Fruit fly (Drosophila melanogaster) whole organism, embryonic: Measurements from ENCODE around the gene SclA.

Experiments
- CG11456 ChIP-seq: fragments of 200-800 bp; sonication (Bioruptor generic); IDR thresholded peaks from 3 replicates; pipeline ENCODE4 v1.3.6; 2022; ENCODE audit warnings: missing biosample characterization, missing genetic modification characterization
- CG13296 ChIP-seq: fragments of 200-800 bp; sonication (Bioruptor generic); optimal IDR thresholded peaks from 3 replicates; lab custom pipeline; 2018; ENCODE audit warnings: missing biosample characterization, mild to moderate bottlenecking, missing genetic modification characterization
- CG14050 ChIP-seq: fragments of 200-800 bp; sonication (Bioruptor generic); IDR thresholded peaks from 3 replicates; pipeline ENCODE4 v1.3.6; 2022; ENCODE audit warnings: missing biosample characterization, missing genetic modification characterization
- CG15011 ChIP-seq: fragments of 200-800 bp; sonication (Bioruptor generic); optimal IDR thresholded peaks from 3 replicates; lab custom pipeline; 2018; ENCODE audit warnings: missing biosample characterization, mild to moderate bottlenecking, missing genetic modification characterization
- CG15601 ChIP-seq: fragments of 200-800 bp; sonication (Bioruptor generic); optimal IDR thresholded peaks from 3 replicates; lab custom pipeline; 2019; ENCODE audit warnings: missing biosample characterization, mild to moderate bottlenecking, missing genetic modification characterization, moderate library complexity
- CG18476 ChIP-seq: fragments of 200-800 bp; sonication (Bioruptor generic); optimal IDR thresholded peaks from 2 replicates; lab custom pipeline; 2016; ENCODE audit warnings: missing biosample characterization, mild to moderate bottlenecking, missing genetic modification characterization
- CG31388 ChIP-seq: fragments of 200-800 bp; sonication (Bioruptor generic); optimal IDR thresholded peaks from 2 replicates; lab custom pipeline; 2016; ENCODE audit warnings: missing biosample characterization, missing genetic modification characterization
- CG31441 ChIP-seq: fragments of 200-800 bp; sonication (Bioruptor generic); IDR thresholded peaks from 2 replicates; pipeline ENCODE4 v1.3.6; 2022; ENCODE audit warnings: missing biosample characterization, missing genetic modification characterization
- CG32532 ChIP-seq: fragments of 200-800 bp; sonication (Bioruptor generic); IDR thresholded peaks from 2 replicates; pipeline ENCODE4 v1.3.6; 2022; ENCODE audit warnings: missing biosample characterization, missing genetic modification characterization
- CG32767 ChIP-seq: fragments of 200-800 bp; sonication (Bioruptor generic); IDR thresholded peaks from 2 replicates; pipeline ENCODE4 v1.3.6; 2022; ENCODE audit warnings: missing biosample characterization, missing genetic modification characterization
- CG3281 ChIP-seq: fragments of 200-800 bp; sonication (Bioruptor generic); optimal IDR thresholded peaks from 3 replicates; lab custom pipeline; 2017; ENCODE audit warnings: missing biosample characterization, mild to moderate bottlenecking, missing genetic modification characterization
- CG5180 ChIP-seq: fragments of 200-800 bp; sonication (Bioruptor generic); optimal IDR thresholded peaks from 3 replicates; lab custom pipeline; 2017; ENCODE audit warnings: missing biosample characterization, missing genetic modification characterization, mild to moderate bottlenecking, moderate library complexity, missing genetic modification reagents
- CG5245 ChIP-seq: fragments of 200-800 bp; sonication (Bioruptor generic); optimal IDR thresholded peaks from 3 replicates; lab custom pipeline; 2016; ENCODE audit warnings: missing biosample characterization, missing genetic modification characterization
- CG8290 ChIP-seq, 3 experiments: fragments of 200-800 bp; sonication (Bioruptor generic); optimal IDR thresholded peaks; 2 replicates each; lab custom pipeline; 2016 to 2019; ENCODE audit warnings: missing biosample characterization in 3 of 3, missing genetic modification characterization in 3 of 3, mild to moderate bottlenecking in 2 of 3, moderate library complexity in 1 of 3
- CG8944 ChIP-seq: fragments of 200-800 bp; sonication (Bioruptor generic); optimal IDR thresholded peaks from 3 replicates; lab custom pipeline; 2016; ENCODE audit warnings: missing biosample characterization, missing genetic modification characterization
- CG9437 ChIP-seq: fragments of 200-800 bp; sonication (Bioruptor generic); optimal IDR thresholded peaks from 2 replicates; lab custom pipeline; 2018; ENCODE audit warnings: missing biosample characterization, mild to moderate bottlenecking, missing genetic modification characterization
- CTCF ChIP-seq: fragments of 200-800 bp; sonication (Bioruptor generic); optimal IDR thresholded peaks from 2 replicates; lab custom pipeline; 2017; ENCODE audit warnings: missing biosample characterization, mild to moderate bottlenecking, missing genetic modification characterization, moderate library complexity
- CoRest ChIP-seq: fragments of 200-800 bp; sonication (Bioruptor generic); optimal IDR thresholded peaks from 3 replicates; lab custom pipeline; 2018; ENCODE audit warnings: missing biosample characterization, mild to moderate bottlenecking, missing genetic modification characterization, moderate library complexity
- Doc2 ChIP-seq: fragments of 200-800 bp; sonication (Bioruptor generic); IDR thresholded peaks from 2 replicates; pipeline ENCODE4 v1.3.6; 2022; ENCODE audit warnings: missing biosample characterization, missing genetic modification characterization
- HLHmδ ChIP-seq: fragments of 200-800 bp; sonication (Bioruptor generic); optimal IDR thresholded peaks from 2 replicates; lab custom pipeline; 2018; ENCODE audit warnings: missing biosample characterization, mild to moderate bottlenecking, missing genetic modification characterization, moderate library complexity
- Jarid2 ChIP-seq: fragments of 200-800 bp; sonication (Bioruptor generic); optimal IDR thresholded peaks from 3 replicates; lab custom pipeline; 2017; ENCODE audit warnings: mild to moderate bottlenecking, missing biosample characterization, missing genetic modification reagents, missing genetic modification characterization
- Nf-YA ChIP-seq: fragments of 200-800 bp; sonication (Bioruptor generic); IDR thresholded peaks from 2 replicates; pipeline ENCODE4 v1.3.6; 2022; ENCODE audit warnings: missing biosample characterization, missing genetic modification characterization
- Pdp1 ChIP-seq, 2 experiments: fragments of 200-800 bp; sonication (Bioruptor generic); optimal IDR thresholded peaks; 3 replicates each; lab custom pipeline; 2016; ENCODE audit warnings: missing biosample characterization in 2 of 2, missing genetic modification characterization in 2 of 2, mild to moderate bottlenecking in 1 of 2, moderate library complexity in 1 of 2
- Trl ChIP-seq, 3 experiments: fragments of >200 bp in 2 of 3; fragments of 200-800 bp in 1 of 3; sonication (Bioruptor generic) in 1 of 3; optimal IDR thresholded peaks; 2 replicates in 1 of 3; 3 replicates in 2 of 3; lab custom pipeline; 2016 to 2017; ENCODE audit warnings: missing biosample characterization in 1 of 3, missing genetic modification characterization in 1 of 3
- ato ChIP-seq: fragments of 200-800 bp; sonication (Bioruptor generic); IDR thresholded peaks from 2 replicates; pipeline ENCODE4 v1.3.6; 2022; ENCODE audit warnings: missing biosample characterization, missing genetic modification characterization; ENCODE audit not compliant: partially characterized antibody
- bsh ChIP-seq, 2 experiments: fragments of 200-800 bp; sonication (Bioruptor generic); optimal IDR thresholded peaks; 2 replicates each; lab custom pipeline; 2017 to 2018; ENCODE audit warnings: mild to moderate bottlenecking in 2 of 2, missing biosample characterization in 2 of 2, missing genetic modification characterization in 2 of 2, moderate library complexity in 1 of 2
- cad ChIP-seq: fragments of >200 bp; optimal IDR thresholded peaks from 2 replicates; lab custom pipeline; 2017; ENCODE audit warnings: missing biosample characterization, missing genetic modification characterization
- cato ChIP-seq: fragments of 200-800 bp; sonication (Bioruptor generic); optimal IDR thresholded peaks from 2 replicates; lab custom pipeline; 2016; ENCODE audit warnings: missing biosample characterization, missing genetic modification characterization, borderline replicate concordance
- chinmo ChIP-seq: fragments of 200-800 bp; sonication (Bioruptor generic); IDR thresholded peaks from 4 replicates; pipeline ENCODE4 v1.3.6; 2022; ENCODE audit warnings: missing biosample characterization, missing genetic modification characterization; ENCODE audit not compliant: partially characterized antibody
- crol ChIP-seq: fragments of 200-800 bp; sonication (Bioruptor generic); IDR thresholded peaks from 2 replicates; pipeline ENCODE4 v1.3.6; 2022; ENCODE audit warnings: missing biosample characterization, missing genetic modification characterization
- cwo ChIP-seq: fragments of 200-800 bp; sonication (Bioruptor generic); optimal IDR thresholded peaks from 3 replicates; lab custom pipeline; 2017; ENCODE audit warnings: missing biosample characterization, missing genetic modification characterization, mild to moderate bottlenecking, moderate library complexity, missing genetic modification reagents
- dysf ChIP-seq: fragments of 200-800 bp; sonication (Bioruptor generic); IDR thresholded peaks from 3 replicates; pipeline ENCODE4 v1.3.6; 2022; ENCODE audit warnings: missing biosample characterization, missing genetic modification characterization
- esg ChIP-seq: fragments of 200-800 bp; sonication (Bioruptor generic); conservative IDR thresholded peaks from 2 replicates; pipeline ENCODE4 v1.3.6; 2022; ENCODE audit warnings: missing biosample characterization, missing genetic modification characterization
- ftz-f1 ChIP-seq: fragments of 200-800 bp; sonication (Bioruptor generic); optimal IDR thresholded peaks from 2 replicates; lab custom pipeline; 2016; ENCODE audit warnings: missing biosample characterization, missing genetic modification characterization
- grn ChIP-seq: fragments of 200-800 bp; sonication (Bioruptor generic); optimal IDR thresholded peaks from 3 replicates; lab custom pipeline; 2017; ENCODE audit warnings: missing biosample characterization, missing genetic modification characterization
- ham ChIP-seq: fragments of 200-800 bp; sonication (Bioruptor generic); IDR thresholded peaks from 2 replicates; pipeline ENCODE4 v1.3.6; 2022; ENCODE audit warnings: missing biosample characterization, missing genetic modification characterization
- hbn ChIP-seq: fragments of 200-800 bp; sonication (Bioruptor generic); IDR thresholded peaks from 2 replicates; pipeline ENCODE4 v1.3.6; 2022; ENCODE audit warnings: missing biosample characterization, missing genetic modification characterization; ENCODE audit not compliant: partially characterized antibody
- ken ChIP-seq: fragments of 200-800 bp; sonication (Bioruptor generic); IDR thresholded peaks from 3 replicates; pipeline ENCODE4 v1.3.6; 2022; ENCODE audit warnings: missing biosample characterization, missing genetic modification characterization
- lab ChIP-seq: fragments of 200-800 bp; sonication (Bioruptor generic); optimal IDR thresholded peaks from 3 replicates; lab custom pipeline; 2017; ENCODE audit warnings: missing biosample characterization, missing genetic modification characterization, mild to moderate bottlenecking, moderate library complexity, missing genetic modification reagents
- lmd ChIP-seq: fragments of 200-800 bp; sonication (Bioruptor generic); IDR thresholded peaks from 2 replicates; pipeline ENCODE4 v1.3.6; 2022; ENCODE audit warnings: missing biosample characterization, missing genetic modification characterization
- lov ChIP-seq, 2 experiments: fragments of 200-800 bp in 1 of 2; fragments of >200 bp in 1 of 2; sonication (Bioruptor generic) in 1 of 2; IDR thresholded peaks in 1 of 2; optimal IDR thresholded peaks in 1 of 2; 2 replicates in 1 of 2; 3 replicates in 1 of 2; pipeline versions ENCODE4 v1.3.6 to Lab custom; 2017 to 2022; ENCODE audit warnings: missing biosample characterization in 1 of 2, missing genetic modification characterization in 1 of 2
- mirr ChIP-seq: fragments of 200-800 bp; sonication (Bioruptor generic); optimal IDR thresholded peaks from 3 replicates; lab custom pipeline; 2018; ENCODE audit warnings: missing biosample characterization, mild to moderate bottlenecking, missing genetic modification characterization
- phol ChIP-seq: fragments of 200-800 bp; sonication (Bioruptor generic); optimal IDR thresholded peaks from 3 replicates; lab custom pipeline; 2018; ENCODE audit warnings: missing biosample characterization, mild to moderate bottlenecking, missing genetic modification characterization, moderate library complexity
- ranshi ChIP-seq: fragments of 200-800 bp; sonication (Bioruptor generic); IDR thresholded peaks from 2 replicates; pipeline ENCODE4 v1.3.6; 2022; ENCODE audit warnings: missing biosample characterization, missing genetic modification characterization
- row ChIP-seq: fragments of 200-800 bp; sonication (Bioruptor generic); IDR thresholded peaks from 3 replicates; pipeline ENCODE4 v1.3.6; 2022; ENCODE audit warnings: missing biosample characterization, missing genetic modification characterization
- sens-2 ChIP-seq: fragments of 200-800 bp; sonication (Bioruptor generic); IDR thresholded peaks from 2 replicates; pipeline ENCODE4 v1.3.6; 2022; ENCODE audit warnings: missing biosample characterization, missing genetic modification characterization
- sisA ChIP-seq: fragments of 200-800 bp; sonication (Bioruptor generic); IDR thresholded peaks from 2 replicates; pipeline ENCODE4 v1.3.6; 2022; ENCODE audit warnings: missing biosample characterization, missing genetic modification characterization
- sug ChIP-seq: fragments of 200-800 bp; optimal IDR thresholded peaks from 2 replicates; lab custom pipeline; 2019; ENCODE audit warnings: missing biosample characterization, mild to moderate bottlenecking, missing genetic modification characterization, moderate library complexity

The SclA gene

DNA sequence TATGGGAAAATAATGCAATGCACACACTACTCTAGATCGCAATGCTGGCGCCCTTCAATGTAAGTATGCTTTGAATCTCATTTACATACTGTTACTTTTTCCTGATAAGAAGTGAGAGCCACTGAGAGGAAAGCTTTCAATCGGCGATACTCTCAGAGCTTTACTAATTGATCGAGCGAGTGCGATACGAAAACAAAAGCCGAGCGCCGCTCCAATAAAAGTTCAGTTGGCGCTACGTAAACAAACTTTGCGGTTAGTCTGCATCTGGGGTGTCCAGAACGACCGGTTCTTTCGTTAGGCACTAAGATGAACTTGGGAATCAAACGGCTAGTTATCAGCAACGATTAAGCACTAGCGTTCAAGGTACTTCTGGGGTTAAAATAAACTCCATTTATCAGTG is 46.4 kb upstream of the SclA start, which contains the start of gene CG17928 (continued):
- no peak for TF ChIP-seq bsh (GFP tag; optimal IDR thresholded peaks at IDR 0.05; lab: Kevin White, UChicago)
- no peak for TF ChIP-seq CG15601 (tag; lab: Kevin White, UChicago)
- TF ChIP-seq mirr (GFP tag; lab: Kevin White, UChicago): peak; percentile 21
- peak; percentile 58 to 78 for TF ChIP-seq Trl (optimal IDR thresholded peaks at IDR 0.05; lab: Kevin White, UChicago)
- TF ChIP-seq Trl (GFP tag; optimal IDR thresholded peaks at IDR 0.05; lab: Kevin White, UChicago): no peak
- peak; percentile 47 for TF ChIP-seq grn (GFP tag; lab: Kevin White, UChicago)
- 0 out of 2 replicates have a peak, but pooled peaks have one; percentile 13 for TF ChIP-seq hbn (GFP tag; lab: Robert Waterston, UW)
- peak; percentile 67 for TF ChIP-seq Jarid2 (GFP tag; lab: Kevin White, UChicago)
- TF ChIP-seq CG32767 (GFP tag; lab: Robert Waterston, UW): no peak
- 0 out of 2 replicates have a peak, but pooled peaks have one; percentile 11 for TF ChIP-seq CG32532 (GFP tag; lab: Robert Waterston, UW)
- peak; percentile 70 for TF ChIP-seq CG9437 (GFP tag; lab: Kevin White, UChicago)
- TF ChIP-seq esg (GFP tag; lab: Robert Waterston, UW): no peak
- TF ChIP-seq chinmo (GFP tag; lab: Robert Waterston, UW): peak; percentile 77; the same call in 1 of the 4 replicates
- TF ChIP-seq ato (GFP tag; lab: Robert Waterston, UW): no peak

DNA sequence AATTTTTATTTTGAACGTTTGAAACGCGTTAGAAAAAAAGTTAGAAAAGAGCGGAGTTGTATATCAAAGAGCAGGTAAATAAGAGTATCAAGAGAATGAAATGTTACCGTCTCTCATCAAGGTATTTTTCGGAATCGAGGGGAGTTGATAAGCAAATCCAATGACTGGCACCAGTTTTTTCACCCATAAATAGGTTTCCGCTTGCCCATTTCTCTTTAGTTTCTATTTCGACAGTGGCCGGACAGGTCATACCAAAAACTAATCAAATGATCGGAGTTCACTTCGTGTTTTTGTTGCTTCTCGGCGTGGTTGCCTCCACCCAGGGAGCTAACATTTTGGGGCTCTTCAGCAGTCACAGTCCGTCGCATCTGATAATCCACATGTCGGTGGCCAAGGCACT is 43.8 kb upstream of the SclA start, which contains the start of gene Ugt37C2:
TSS of gene Ugt37C2 (plus strand) at position 242 of the 400 bp plus-strand sequence.
- TF ChIP-seq cato (GFP tag; lab: Kevin White, UChicago) (no peak), cwo (GFP tag; lab: Kevin White, UChicago) (no peak), CG14050 (GFP tag; lab: Robert Waterston, UW) (no peak), CG31388 (GFP tag; lab: Kevin White, UChicago) (no peak), ham (no peak), CG8290 (GFP tag; optimal IDR thresholded peaks at IDR 0.05; lab: Kevin White, UChicago) (no peak), CG8290 (tag; optimal IDR thresholded peaks at IDR 0.05; lab: Kevin White, UChicago) (peak in 1 of 2 experiments; percentile 12), Pdp1 (GFP tag; optimal IDR thresholded peaks at IDR 0.05; lab: Kevin White, UChicago) (no peak), CTCF (no peak), CG3281 (no peak), crol (GFP tag; lab: Robert Waterston, UW) (no peak), lab (GFP tag; lab: Kevin White, UChicago) (peak; percentile 27), lov (optimal IDR thresholded peaks at IDR 0.05; lab: Kevin White, UChicago) (no peak), lov (GFP tag; IDR thresholded peaks at IDR 0.05; lab: Robert Waterston, UW) (no peak), CG11456 (0 out of 3 replicates have a peak, but pooled peaks have one; percentile 20), CoRest (tag; lab: Kevin White, UChicago) (no peak), sisA (no peak), CG8944 (GFP tag; lab: Kevin White, UChicago) (no peak), ftz-f1 (GFP tag; lab: Kevin White, UChicago) (no peak), row (no peak), ranshi (GFP tag; lab: Robert Waterston, UW) (0 out of 2 replicates have a peak, but pooled peaks have one; percentile 14), CG18476 (no peak), CG5180 (GFP tag; lab: Kevin White, UChicago) (no peak), CG15011 (GFP tag; lab: Kevin White, UChicago) (no peak), CG5245 (GFP tag; lab: Kevin White, UChicago) (no peak), sens-2 (GFP tag; lab: Robert Waterston, UW) (no peak), Nf-YA (GFP tag; lab: Robert Waterston, UW) (no peak), phol (tag; lab: Kevin White, UChicago) (no peak), HLHmδ (GFP tag; lab: Kevin White, UChicago) (no peak), Doc2 (GFP tag; lab: Robert Waterston, UW) (no peak), lmd (GFP tag; lab: Robert Waterston, UW) (no peak), CG31441 (GFP tag; lab: Robert Waterston, UW) (no peak), hbn (GFP tag; lab: Robert Waterston, UW) (0 out of 2 replicates have a peak, but pooled peaks have one; percentile 28), cad (GFP tag; lab: Kevin White, UChicago) (no peak), dysf (GFP tag; lab: Robert Waterston, UW) (no peak), ken (0 out of 3 replicates have a peak, but pooled peaks have one; percentile 3), CG13296 (no peak), sug (peak; percentile 16)
